Worm (Caenorhabditis elegans) whole organism, mixed stage, embryonic: ENCODE data around the gene Y77E11A.16.

Source experiments
- lin-13 ChIP-seq: fragments of 150-350 bp; optimal IDR thresholded peaks from 2 replicates; lab custom pipeline; 2014; ENCODE audit warnings: missing biosample characterization, missing genetic modification characterization
- lsy-2 ChIP-seq: fragments of 150-350 bp; optimal IDR thresholded peaks from 2 replicates; lab custom pipeline; 2014; ENCODE audit warnings: missing biosample characterization, missing genetic modification characterization
- tbx-8 ChIP-seq: fragments of 200-800 bp; sonication (Bioruptor generic); optimal IDR thresholded peaks from 2 replicates; lab custom pipeline; 2018; ENCODE audit warnings: mild to moderate bottlenecking, missing genetic modification characterization, moderate library complexity, missing compliant biosample characterization
- zip-8 ChIP-seq: fragments of 150-350 bp; optimal IDR thresholded peaks from 2 replicates; lab custom pipeline; 2014; ENCODE audit warnings: missing biosample characterization, missing genetic modification characterization

ce11 chrIV:1521224-1521623 is 36.0 kb downstream of the Y77E11A.16 start, which contains the start of gene K03H6.4:
- TF ChIP-seq lsy-2 = no peak
- TF ChIP-seq tbx-8 (GFP tag; lab: Kevin White, UChicago) = no peak
- no peak for TF ChIP-seq zip-8
- TF ChIP-seq lin-13 = no peak
